Worm (Caenorhabditis elegans) whole organism, late embryonic: ENCODE results near the gene F54F7.9.

ENCODE experiments used
- T23F11.4 ChIP-seq: fragments of 200-800 bp; sonication (Bioruptor generic); optimal IDR thresholded peaks from 2 replicates; lab custom pipeline; 2018; ENCODE audit warnings: mild to moderate bottlenecking, missing genetic modification characterization, missing compliant biosample characterization
- fkh-10 ChIP-seq: fragments of 150-350 bp; optimal IDR thresholded peaks from 2 replicates; lab custom pipeline; 2014; ENCODE audit warnings: missing biosample characterization, missing genetic modification reagents, missing genetic modification characterization
- nfya-1 ChIP-seq: sonication (generic microtip); optimal IDR thresholded peaks from 2 replicates; lab custom pipeline; 2017; ENCODE audit warnings: missing genetic modification characterization, mild to moderate bottlenecking, missing compliant biosample characterization, antibody characterized with exemption, moderate library complexity
- pha-2 ChIP-seq: sonication (generic microtip); optimal IDR thresholded peaks from 2 replicates; lab custom pipeline; 2017; ENCODE audit warnings: mild to moderate bottlenecking, missing genetic modification characterization, missing compliant biosample characterization
- pqm-1 ChIP-seq: sonication (generic microtip); optimal IDR thresholded peaks from 2 replicates; lab custom pipeline; 2016; ENCODE audit warnings: missing genetic modification characterization, missing compliant biosample characterization

DNA sequence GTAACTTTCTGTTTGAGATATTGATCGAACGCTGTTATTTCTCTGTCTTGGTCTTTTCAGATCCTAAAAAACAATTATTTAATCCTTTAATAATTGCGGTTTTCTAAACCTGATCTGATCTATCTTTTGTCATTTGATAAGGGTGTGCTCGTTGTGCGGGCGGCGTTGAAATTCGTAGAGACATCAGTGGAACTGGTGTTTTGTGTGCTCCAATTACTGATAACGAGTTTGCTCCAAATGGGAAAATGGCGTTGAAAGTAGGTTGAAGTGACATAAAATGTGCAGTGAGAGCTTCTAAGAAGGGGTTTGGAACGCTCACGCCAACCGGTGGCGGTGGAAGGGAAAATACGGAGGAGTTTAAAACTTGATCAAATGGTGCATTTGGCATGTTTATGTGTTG is 5.9 kb upstream of the F54F7.9 start:
- TF ChIP-seq pqm-1 (tag; lab: Kevin White, UChicago) (no peak), nfya-1 (tag; lab: Kevin White, UChicago) (no peak), fkh-10 (GFP tag; lab: Kevin White, UChicago) (no peak), pha-2 (tag; lab: Kevin White, UChicago) (no peak), T23F11.4 (GFP tag; lab: Kevin White, UChicago) (no peak)
